Worm (Caenorhabditis elegans) whole organism, L2 larva: ENCODE results near the gene dhhc-5.
A peak's percentile ranks its signal among the peaks of the same experiment; 100 is the strongest.

Source experiments
- ZK546.5 ChIP-seq: sonication (generic microtip); optimal IDR thresholded peaks from 2 replicates; lab custom pipeline; 2017; ENCODE audit warnings: missing biosample characterization, missing genetic modification characterization
- aly-2 ChIP-seq: fragments of 150-350 bp; optimal IDR thresholded peaks from 2 replicates; lab custom pipeline; 2014; ENCODE audit warnings: missing biosample characterization, missing genetic modification characterization
- ama-1 ChIP-seq: fragments of 150-350 bp; optimal IDR thresholded peaks from 2 replicates; lab custom pipeline; 2018; ENCODE audit warnings: inconsistent platforms
- lsy-2 ChIP-seq, 2 experiments: fragments of 150-350 bp in 1 of 2; sonication (generic microtip) in 1 of 2; optimal IDR thresholded peaks; 2 replicates each; lab custom pipeline; 2014 to 2017; ENCODE audit warnings: missing biosample characterization in 2 of 2, missing genetic modification characterization in 2 of 2
- nhr-10 ChIP-seq: sonication (generic microtip); optimal IDR thresholded peaks from 2 replicates; lab custom pipeline; 2017; ENCODE audit warnings: missing biosample characterization, missing genetic modification characterization
- nhr-25 ChIP-seq: fragments of 150-350 bp; sonication (generic microtip); optimal IDR thresholded peaks from 3 replicates; lab custom pipeline; 2014; ENCODE audit warnings: missing biosample characterization, missing genetic modification characterization
- unc-39 ChIP-seq: fragments of 150-350 bp; optimal IDR thresholded peaks from 2 replicates; lab custom pipeline; 2014; ENCODE audit warnings: missing biosample characterization, missing genetic modification characterization
- zag-1 ChIP-seq: fragments of 150-350 bp; optimal IDR thresholded peaks from 2 replicates; lab custom pipeline; 2014; ENCODE audit warnings: missing biosample characterization, missing genetic modification characterization
- ztf-4 ChIP-seq: fragments of 150-350 bp; optimal IDR thresholded peaks from 2 replicates; lab custom pipeline; 2014; ENCODE audit warnings: missing biosample characterization, missing genetic modification characterization

- TF ChIP-seq ama-1 (lab: Kevin White, UChicago) = no peak
- TF ChIP-seq ZK546.5 (tag; lab: Kevin White, UChicago) = no peak
- TF ChIP-seq lsy-2 (tag; optimal IDR thresholded peaks at IDR 0.05; lab: Kevin White, UChicago) = peak in 1 of 2 experiments; percentile 10
- no peak for TF ChIP-seq unc-39 (tag; lab: Kevin White, UChicago)
- TF ChIP-seq ztf-4 (tag; lab: Kevin White, UChicago) = no peak
- peak; percentile 7 for TF ChIP-seq nhr-25 (tag; lab: Kevin White, UChicago)
- no peak for TF ChIP-seq aly-2 (tag; lab: Kevin White, UChicago)
- TF ChIP-seq nhr-10 (tag; lab: Kevin White, UChicago) = no peak
- no peak for TF ChIP-seq zag-1 (tag; lab: Kevin White, UChicago)
Measured at ce11 chrIII:6872534-6873150, 23.8 kb upstream of the dhhc-5 start, which contains the start of gene K04C2.3.
